Fruit fly (Drosophila melanogaster) S2 (cell line): ENCODE measurements around the gene Gem4c.

Experiments used
- CG8478 ChIP-seq: fragments of >200 bp; optimal IDR thresholded peaks from 2 replicates; lab custom pipeline; 2018
- CTCF ChIP-seq, 2 experiments: fragments of >200 bp; optimal IDR thresholded peaks; 2 replicates each; lab custom pipeline; 2018

DNA sequence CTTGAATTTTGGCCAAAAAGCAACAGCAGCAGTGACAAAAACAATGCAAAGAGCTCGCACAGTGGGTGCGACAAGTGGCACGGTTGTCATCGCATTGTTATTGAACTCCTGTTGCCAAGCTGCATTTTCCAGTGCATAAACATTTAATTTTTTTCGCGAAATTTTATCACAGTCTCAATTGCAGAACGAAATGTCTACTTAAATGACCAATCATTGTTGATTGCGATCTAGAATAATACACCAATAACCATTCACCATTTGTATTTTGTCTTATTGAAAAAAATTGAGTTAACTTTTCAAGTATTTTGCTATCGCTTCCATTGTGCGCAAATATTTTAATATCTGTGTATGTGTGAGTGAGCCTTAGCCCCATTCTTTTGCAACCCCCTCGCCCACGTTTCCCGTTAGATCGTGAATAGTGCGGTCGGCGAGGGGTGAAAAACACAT lies 5.4 kb downstream of the Gem4c start:
- TF ChIP-seq CG8478 (lab: Kevin White, UChicago): no peak
- TF ChIP-seq CTCF (optimal IDR thresholded peaks at IDR 0.05; lab: Kevin White, UChicago): no peak
